Fruit fly (Drosophila melanogaster) whole organism, embryonic: ENCODE measurements around the gene Cog2.

ENCODE experiments used
- Adf1 ChIP-seq: fragments of 200-800 bp; sonication (Bioruptor generic); IDR thresholded peaks from 2 replicates; pipeline ENCODE4 v1.3.6; 2022; ENCODE audit warnings: missing biosample characterization, missing genetic modification characterization
- Antp ChIP-seq: fragments of 200-800 bp; sonication (Bioruptor generic); optimal IDR thresholded peaks from 3 replicates; lab custom pipeline; 2016; ENCODE audit warnings: missing biosample characterization, missing genetic modification characterization
- CG10321 ChIP-seq: fragments of 200-800 bp; sonication (Bioruptor generic); IDR thresholded peaks from 2 replicates; pipeline ENCODE4 v1.3.6; 2022; ENCODE audit warnings: missing biosample characterization, missing genetic modification characterization
- CG10462 ChIP-seq: fragments of 200-800 bp; sonication (Bioruptor generic); optimal IDR thresholded peaks from 2 replicates; lab custom pipeline; 2016; ENCODE audit warnings: missing biosample characterization, missing genetic modification characterization
- CG12104 ChIP-seq: fragments of 200-800 bp; sonication (Bioruptor generic); optimal IDR thresholded peaks from 3 replicates; lab custom pipeline; 2016; ENCODE audit warnings: missing biosample characterization, missing genetic modification characterization
- CG12391 ChIP-seq: fragments of 200-800 bp; sonication (Bioruptor generic); optimal IDR thresholded peaks from 3 replicates; lab custom pipeline; 2018; ENCODE audit warnings: missing biosample characterization, mild to moderate bottlenecking, missing genetic modification characterization, moderate library complexity
- CG14014 ChIP-seq: fragments of 200-800 bp; sonication (Bioruptor generic); IDR thresholded peaks from 2 replicates; pipeline ENCODE4 v1.3.6; 2022; ENCODE audit warnings: missing biosample characterization, missing genetic modification characterization
- CG14441 ChIP-seq: fragments of 200-800 bp; sonication (Bioruptor generic); IDR thresholded peaks from 2 replicates; pipeline ENCODE4 v1.3.6; 2022; ENCODE audit warnings: missing biosample characterization, missing genetic modification characterization
- CG15601 ChIP-seq: fragments of 200-800 bp; sonication (Bioruptor generic); optimal IDR thresholded peaks from 3 replicates; lab custom pipeline; 2019; ENCODE audit warnings: missing biosample characterization, mild to moderate bottlenecking, missing genetic modification characterization, moderate library complexity
- CG16863 ChIP-seq: fragments of 200-800 bp; sonication (Bioruptor generic); optimal IDR thresholded peaks from 3 replicates; lab custom pipeline; 2016; ENCODE audit warnings: missing biosample characterization, missing genetic modification characterization
- CG17829 ChIP-seq: fragments of 200-800 bp; optimal IDR thresholded peaks from 2 replicates; lab custom pipeline; 2019; ENCODE audit warnings: missing biosample characterization, mild to moderate bottlenecking, missing genetic modification characterization, moderate library complexity
- CG18764 ChIP-seq: fragments of 200-800 bp; sonication (Bioruptor generic); optimal IDR thresholded peaks from 3 replicates; lab custom pipeline; 2016; ENCODE audit warnings: missing biosample characterization, missing genetic modification characterization
- CG2116 ChIP-seq: fragments of 200-800 bp; sonication (Bioruptor generic); optimal IDR thresholded peaks from 3 replicates; lab custom pipeline; 2018; ENCODE audit warnings: missing biosample characterization, mild to moderate bottlenecking, missing genetic modification characterization
- CG30403 ChIP-seq: fragments of 200-800 bp; sonication (Bioruptor generic); optimal IDR thresholded peaks from 3 replicates; lab custom pipeline; 2016; ENCODE audit warnings: missing biosample characterization, missing genetic modification characterization
- CG32532 ChIP-seq: fragments of 200-800 bp; sonication (Bioruptor generic); IDR thresholded peaks from 2 replicates; pipeline ENCODE4 v1.3.6; 2022; ENCODE audit warnings: missing biosample characterization, missing genetic modification characterization
- CG32767 ChIP-seq: fragments of 200-800 bp; sonication (Bioruptor generic); IDR thresholded peaks from 2 replicates; pipeline ENCODE4 v1.3.6; 2022; ENCODE audit warnings: missing biosample characterization, missing genetic modification characterization
- CG4617 ChIP-seq: fragments of 200-800 bp; sonication (Bioruptor generic); optimal IDR thresholded peaks from 3 replicates; lab custom pipeline; 2016; ENCODE audit warnings: missing biosample characterization, missing genetic modification characterization, borderline replicate concordance
- CG4854 ChIP-seq: fragments of 200-800 bp; sonication (Bioruptor generic); optimal IDR thresholded peaks from 2 replicates; lab custom pipeline; 2016; ENCODE audit warnings: missing biosample characterization, missing genetic modification characterization, inconsistent platforms
- CG5180 ChIP-seq: fragments of 200-800 bp; sonication (Bioruptor generic); optimal IDR thresholded peaks from 3 replicates; lab custom pipeline; 2017; ENCODE audit warnings: missing biosample characterization, missing genetic modification characterization, mild to moderate bottlenecking, moderate library complexity, missing genetic modification reagents
- CG9797 ChIP-seq: fragments of 200-800 bp; sonication (Bioruptor generic); optimal IDR thresholded peaks from 3 replicates; lab custom pipeline; 2018; ENCODE audit warnings: missing biosample characterization, mild to moderate bottlenecking, missing genetic modification characterization
- CG9876 ChIP-seq: fragments of 200-800 bp; sonication (Bioruptor generic); optimal IDR thresholded peaks from 2 replicates; lab custom pipeline; 2016; ENCODE audit warnings: missing biosample characterization, missing genetic modification characterization
- D19B ChIP-seq: fragments of 200-800 bp; sonication (Bioruptor generic); optimal IDR thresholded peaks from 2 replicates; lab custom pipeline; 2017; ENCODE audit warnings: missing biosample characterization, mild to moderate bottlenecking, missing genetic modification characterization
- Dbx ChIP-seq: fragments of 200-800 bp; sonication (Bioruptor generic); IDR thresholded peaks from 3 replicates; pipeline ENCODE4 v1.3.6; 2022; ENCODE audit warnings: missing biosample characterization, missing genetic modification characterization
- Dll ChIP-seq: fragments of 200-800 bp; sonication (Bioruptor generic); IDR thresholded peaks from 4 replicates; pipeline ENCODE4 v1.3.6; 2022; ENCODE audit warnings: missing biosample characterization, missing genetic modification characterization; ENCODE audit not compliant: partially characterized antibody
- HLH54F ChIP-seq: fragments of 200-800 bp; sonication (Bioruptor generic); optimal IDR thresholded peaks from 3 replicates; lab custom pipeline; 2016; ENCODE audit warnings: missing biosample characterization, missing genetic modification characterization
- HmgZ ChIP-seq: fragments of 200-800 bp; sonication (Bioruptor generic); optimal IDR thresholded peaks from 2 replicates; lab custom pipeline; 2018; ENCODE audit warnings: missing biosample characterization, mild to moderate bottlenecking, missing genetic modification characterization
- Lim3 ChIP-seq: fragments of 200-800 bp; sonication (Bioruptor generic); IDR thresholded peaks from 2 replicates; pipeline ENCODE4 v1.3.6; 2022; ENCODE audit warnings: missing biosample characterization, missing genetic modification characterization
- MBD-R2 ChIP-seq: fragments of 200-800 bp; sonication (Bioruptor generic); IDR thresholded peaks from 2 replicates; pipeline ENCODE4 v1.3.6; 2022; ENCODE audit warnings: missing biosample characterization, missing genetic modification characterization
- MESR4 ChIP-seq: fragments of 200-800 bp; sonication (Bioruptor generic); optimal IDR thresholded peaks from 2 replicates; lab custom pipeline; 2018; ENCODE audit warnings: missing biosample characterization, mild to moderate bottlenecking, missing genetic modification characterization, moderate library complexity
- Optix ChIP-seq: fragments of 200-800 bp; sonication (Bioruptor generic); IDR thresholded peaks from 3 replicates; pipeline ENCODE4 v1.3.6; 2022; ENCODE audit warnings: missing biosample characterization, missing genetic modification characterization
- Pdp1 ChIP-seq, 2 experiments: fragments of 200-800 bp; sonication (Bioruptor generic); optimal IDR thresholded peaks; 3 replicates each; lab custom pipeline; 2016; ENCODE audit warnings: missing biosample characterization in 2 of 2, missing genetic modification characterization in 2 of 2, mild to moderate bottlenecking in 1 of 2, moderate library complexity in 1 of 2
- Sin3A ChIP-seq: fragments of >200 bp; optimal IDR thresholded peaks from 2 replicates; lab custom pipeline; 2018
- Spps ChIP-seq: fragments of 200-800 bp; sonication (Bioruptor generic); optimal IDR thresholded peaks from 2 replicates; lab custom pipeline; 2018; ENCODE audit warnings: missing biosample characterization, mild to moderate bottlenecking, missing genetic modification characterization
- Ssrp ChIP-seq: fragments of 200-800 bp; sonication (Bioruptor generic); optimal IDR thresholded peaks from 2 replicates; lab custom pipeline; 2018; ENCODE audit warnings: missing biosample characterization, mild to moderate bottlenecking, missing genetic modification characterization, moderate library complexity
- Xbp1 ChIP-seq: fragments of 200-800 bp; sonication (Bioruptor generic); optimal IDR thresholded peaks from 3 replicates; lab custom pipeline; 2016; ENCODE audit warnings: missing biosample characterization, mild to moderate bottlenecking, missing genetic modification characterization
- al ChIP-seq: fragments of 200-800 bp; sonication (Bioruptor generic); IDR thresholded peaks from 2 replicates; pipeline ENCODE4 v1.3.6; 2022; ENCODE audit warnings: missing biosample characterization, missing genetic modification characterization
- ara ChIP-seq: fragments of 200-800 bp; sonication (Bioruptor generic); IDR thresholded peaks from 2 replicates; pipeline ENCODE4 v1.3.6; 2022; ENCODE audit warnings: missing biosample characterization, missing genetic modification characterization
- ato ChIP-seq: fragments of 200-800 bp; sonication (Bioruptor generic); IDR thresholded peaks from 2 replicates; pipeline ENCODE4 v1.3.6; 2022; ENCODE audit warnings: missing biosample characterization, missing genetic modification characterization; ENCODE audit not compliant: partially characterized antibody
- chif ChIP-seq, 2 experiments: fragments of 200-800 bp; sonication (Bioruptor generic); optimal IDR thresholded peaks; 3 replicates each; lab custom pipeline; 2016; ENCODE audit warnings: missing biosample characterization in 2 of 2, missing genetic modification characterization in 2 of 2
- fd96Cb ChIP-seq: fragments of 200-800 bp; sonication (Bioruptor generic); optimal IDR thresholded peaks from 2 replicates; lab custom pipeline; 2018; ENCODE audit warnings: missing biosample characterization, mild to moderate bottlenecking, missing genetic modification characterization, moderate library complexity
- otp ChIP-seq: fragments of 200-800 bp; sonication (Bioruptor generic); IDR thresholded peaks from 3 replicates; pipeline ENCODE4, ENCODE4 v1.3.6; 2022; ENCODE audit warnings: missing biosample characterization, missing genetic modification characterization
- schlank ChIP-seq: fragments of 200-800 bp; sonication (Bioruptor generic); optimal IDR thresholded peaks from 2 replicates; lab custom pipeline; 2018; ENCODE audit warnings: missing biosample characterization, mild to moderate bottlenecking, missing genetic modification characterization
- sisA ChIP-seq: fragments of 200-800 bp; sonication (Bioruptor generic); IDR thresholded peaks from 2 replicates; pipeline ENCODE4 v1.3.6; 2022; ENCODE audit warnings: missing biosample characterization, missing genetic modification characterization
- sna ChIP-seq: fragments of 200-800 bp; sonication (Bioruptor generic); IDR thresholded peaks from 2 replicates; pipeline ENCODE4 v1.3.6; 2022; ENCODE audit warnings: missing biosample characterization, missing genetic modification characterization; ENCODE audit not compliant: partially characterized antibody
- tap ChIP-seq: fragments of 200-800 bp; optimal IDR thresholded peaks from 3 replicates; lab custom pipeline; 2019; ENCODE audit warnings: missing biosample characterization, mild to moderate bottlenecking, missing genetic modification characterization, moderate library complexity
- trem ChIP-seq: fragments of 200-800 bp; optimal IDR thresholded peaks from 3 replicates; lab custom pipeline; 2019; ENCODE audit warnings: missing biosample characterization, mild to moderate bottlenecking, missing genetic modification characterization, moderate library complexity
- vnd ChIP-seq: fragments of 200-800 bp; sonication (Bioruptor generic); IDR thresholded peaks from 3 replicates; pipeline ENCODE4 v1.3.6; 2022; ENCODE audit warnings: missing biosample characterization, missing genetic modification characterization; ENCODE audit not compliant: partially characterized antibody
- wor ChIP-seq: fragments of 200-800 bp; sonication (Bioruptor generic); IDR thresholded peaks from 2 replicates; pipeline ENCODE4 v1.3.6; 2022; ENCODE audit warnings: missing biosample characterization, missing genetic modification characterization

The Cog2 gene

dm6 chr3R:15320747-15321085 lies 40.7 kb downstream of the Cog2 start, which contains the start of gene ear (continued):
- TF ChIP-seq MBD-R2 (GFP tag; lab: Robert Waterston, UW) (peak; percentile 48), CG9797 (peak; percentile 40), MESR4 (peak; percentile 87), Ssrp (no peak), Dll (GFP tag; lab: Robert Waterston, UW) (0 out of 4 replicates have a peak, but pooled peaks have one; percentile 25), Sin3A (lab: Kevin White, UChicago) (peak; percentile 0), trem (tag; lab: Kevin White, UChicago) (no peak), CG4617 (peak; percentile 82), Xbp1 (GFP tag; lab: Kevin White, UChicago) (no peak), Spps (tag; lab: Kevin White, UChicago) (no peak), fd96Cb (tag; lab: Kevin White, UChicago) (no peak), CG32532 (no peak)

dm6 chr3R:15319912-15320746 lies 41.3 kb downstream of the Cog2 start, which contains the start of the genes CG6276 and CG44040:
TSS of gene CG6276 (minus strand) at chr3R:15320069.
TSS of gene CG44040 (plus strand) at chr3R:15320378.
- TF ChIP-seq Antp (GFP tag; lab: Kevin White, UChicago): peak; percentile 32
- 0 out of 2 replicates have a peak, but pooled peaks have one; percentile 4 for TF ChIP-seq ara (GFP tag; lab: Robert Waterston, UW)
- TF ChIP-seq CG16863 (GFP tag; lab: Kevin White, UChicago): peak; percentile 9
- TF ChIP-seq CG17829 (tag; lab: Kevin White, UChicago): peak; percentile 18
- TF ChIP-seq wor (GFP tag; lab: Robert Waterston, UW): no peak
- peak; percentile 9 for TF ChIP-seq tap (tag; lab: Kevin White, UChicago)
- peak; percentile 25 for TF ChIP-seq CG4854
- TF ChIP-seq schlank (tag; lab: Kevin White, UChicago): peak; percentile 6
- TF ChIP-seq Dbx (GFP tag; lab: Robert Waterston, UW): peak; percentile 40; the same call in 1 of the 3 replicates
- peak; percentile 24 for TF ChIP-seq CG2116 (GFP tag; lab: Kevin White, UChicago)
- peak; percentile 13 for TF ChIP-seq CG12104 (GFP tag; lab: Kevin White, UChicago)
- TF ChIP-seq chif (GFP tag; optimal IDR thresholded peaks at IDR 0.05; lab: Kevin White, UChicago): peak in 1 of 2 experiments; percentile 25
- TF ChIP-seq trem (tag; lab: Kevin White, UChicago): peak; percentile 27
- peak; percentile 54; the same call in 1 of the 2 replicates for TF ChIP-seq CG14014 (GFP tag; lab: Robert Waterston, UW)
- peak; percentile 10 for TF ChIP-seq CG15601 (tag; lab: Kevin White, UChicago)
- no peak for TF ChIP-seq sisA (GFP tag; lab: Robert Waterston, UW)
- 0 out of 2 replicates have a peak, but pooled peaks have one; percentile 23 for TF ChIP-seq Adf1 (GFP tag; lab: Robert Waterston, UW)
- TF ChIP-seq CG32767 (GFP tag; lab: Robert Waterston, UW): no peak
- TF ChIP-seq CG12391: peak; percentile 49
- no peak for TF ChIP-seq vnd (GFP tag; lab: Robert Waterston, UW)
- TF ChIP-seq CG10462 (GFP tag; lab: Kevin White, UChicago): peak; percentile 22
- TF ChIP-seq Lim3 (GFP tag; lab: Robert Waterston, UW): no peak
- peak; percentile 34 to 48 for TF ChIP-seq Pdp1 (GFP tag; optimal IDR thresholded peaks at IDR 0.05; lab: Kevin White, UChicago)
- peak; percentile 37 for TF ChIP-seq CG9876 (GFP tag; lab: Kevin White, UChicago)
- TF ChIP-seq HLH54F (GFP tag; lab: Kevin White, UChicago): peak; percentile 21
- TF ChIP-seq CG14441: peak; percentile 59
- TF ChIP-seq CG18764 (GFP tag; lab: Kevin White, UChicago): no peak
- peak; percentile 70 for TF ChIP-seq CG30403 (GFP tag; lab: Kevin White, UChicago)
- TF ChIP-seq otp (GFP tag; lab: Robert Waterston, UW): 0 out of 3 replicates have a peak, but pooled peaks have one; percentile 23
- TF ChIP-seq al (GFP tag; lab: Robert Waterston, UW): peak; percentile 9; the same call in 1 of the 2 replicates
- no peak for TF ChIP-seq ato
- TF ChIP-seq Optix (GFP tag; lab: Robert Waterston, UW): 0 out of 3 replicates have a peak, but pooled peaks have one; percentile 27
- TF ChIP-seq CG5180 (GFP tag; lab: Kevin White, UChicago): no peak
- peak; percentile 23 for TF ChIP-seq HmgZ (tag; lab: Kevin White, UChicago)
- no peak for TF ChIP-seq sna (GFP tag; lab: Robert Waterston, UW)
- TF ChIP-seq D19B (GFP tag; lab: Kevin White, UChicago): peak; percentile 4
- TF ChIP-seq CG10321 (GFP tag; lab: Robert Waterston, UW): no peak
